Worm (Caenorhabditis elegans) whole organism, young adult: Measurements from ENCODE around the gene dlat-2.

Experiments used
- B0035.1 ChIP-seq: sonication (generic microtip); optimal IDR thresholded peaks from 2 replicates; lab custom pipeline; 2016; ENCODE audit warnings: missing genetic modification characterization, mild to moderate bottlenecking, missing compliant biosample characterization, missing genotype, missing genetic modification reagents
- B0261.1 ChIP-seq: sonication (generic microtip); optimal IDR thresholded peaks from 2 replicates; lab custom pipeline; 2016; ENCODE audit warnings: mild to moderate bottlenecking, missing genetic modification characterization, moderate library complexity, missing compliant biosample characterization
- B0336.3 ChIP-seq: fragments of 200-800 bp; sonication (Bioruptor generic); IDR thresholded peaks from 2 replicates; pipeline ENCODE4 v1.3.6; 2022; ENCODE audit warnings: missing genetic modification characterization, missing compliant biosample characterization
- D2030.7 ChIP-seq: fragments of 200-800 bp; sonication (Bioruptor generic); IDR thresholded peaks from 2 replicates; pipeline ENCODE4 v1.3.6; 2022; ENCODE audit warnings: missing genetic modification reagents, missing genetic modification characterization, missing compliant biosample characterization
- F33H1.4 ChIP-seq: fragments of 200-800 bp; sonication (Bioruptor generic); IDR thresholded peaks from 2 replicates; pipeline ENCODE4 v1.3.6; 2022; ENCODE audit warnings: missing genetic modification reagents, missing genetic modification characterization, missing compliant biosample characterization
- F37B4.10 ChIP-seq: fragments of 200-800 bp; sonication (Bioruptor generic); IDR thresholded peaks from 2 replicates; pipeline ENCODE4 v1.3.6; 2022; ENCODE audit warnings: missing genetic modification characterization, missing compliant biosample characterization
- F39B2.1 ChIP-seq: fragments of 200-800 bp; sonication (Bioruptor generic); IDR thresholded peaks from 2 replicates; pipeline ENCODE4 v1.3.6; 2022; ENCODE audit warnings: missing genetic modification reagents, missing genetic modification characterization, missing compliant biosample characterization
- F55B11.4 ChIP-seq: sonication (generic microtip); optimal IDR thresholded peaks from 2 replicates; lab custom pipeline; 2016; ENCODE audit warnings: missing compliant biosample characterization, missing genetic modification characterization, borderline replicate concordance; ENCODE audit not compliant: insufficient read depth
- F57A8.1 ChIP-seq: fragments of 200-800 bp; sonication (Bioruptor generic); optimal IDR thresholded peaks from 2 replicates; lab custom pipeline; 2018; ENCODE audit warnings: mild to moderate bottlenecking, missing genetic modification characterization, moderate library complexity, missing compliant biosample characterization
- F57C9.4 ChIP-seq: sonication (generic microtip); optimal IDR thresholded peaks from 2 replicates; lab custom pipeline; 2017; ENCODE audit warnings: mild to moderate bottlenecking, missing genetic modification characterization, missing compliant biosample characterization
- Y53F4B.3 ChIP-seq: fragments of 200-800 bp; sonication (Bioruptor generic); IDR thresholded peaks from 2 replicates; pipeline ENCODE4 v1.3.6; 2022; ENCODE audit warnings: missing genetic modification reagents, missing genetic modification characterization, missing compliant biosample characterization
- Y56A3A.18 ChIP-seq: fragments of 200-800 bp; sonication (Bioruptor generic); IDR thresholded peaks from 2 replicates; pipeline ENCODE4 v1.3.6; 2022; ENCODE audit warnings: missing genetic modification reagents, missing genetic modification characterization, missing compliant biosample characterization
- akir-1 ChIP-seq: fragments of 200-800 bp; sonication (Bioruptor generic); optimal IDR thresholded peaks from 2 replicates; lab custom pipeline; 2018; ENCODE audit warnings: mild to moderate bottlenecking, missing genetic modification characterization, moderate library complexity, missing compliant biosample characterization
- aptf-3 ChIP-seq: fragments of 200-800 bp; sonication (Bioruptor generic); IDR thresholded peaks from 2 replicates; pipeline ENCODE4 v1.3.6; 2022; ENCODE audit warnings: missing genetic modification characterization, missing compliant biosample characterization
- atf-7 ChIP-seq: sonication (generic microtip); optimal IDR thresholded peaks from 2 replicates; lab custom pipeline; 2017; ENCODE audit warnings: mild to moderate bottlenecking, missing genetic modification characterization, missing compliant biosample characterization
- attf-3 ChIP-seq: fragments of 200-800 bp; sonication (Bioruptor generic); conservative IDR thresholded peaks from 2 replicates; pipeline ENCODE4 v1.3.6; 2022; ENCODE audit warnings: missing genetic modification reagents, missing genetic modification characterization, missing compliant biosample characterization
- bed-2 ChIP-seq: fragments of 200-800 bp; sonication (Bioruptor generic); IDR thresholded peaks from 2 replicates; pipeline ENCODE4 v1.3.6; 2022; ENCODE audit warnings: missing genetic modification reagents, missing genetic modification characterization, missing compliant biosample characterization
- ccch-3 ChIP-seq: fragments of 200-800 bp; sonication (Bioruptor generic); optimal IDR thresholded peaks from 2 replicates; lab custom pipeline; 2018; ENCODE audit warnings: mild to moderate bottlenecking, missing genetic modification characterization, missing compliant biosample characterization
- cebp-1 ChIP-seq, 2 experiments: fragments of 200-800 bp in 1 of 2; sonication (Bioruptor generic) in 1 of 2; sonication (generic microtip) in 1 of 2; IDR thresholded peaks in 1 of 2; optimal IDR thresholded peaks in 1 of 2; 2 replicates each; pipeline versions ENCODE4 v1.3.6 to Lab custom; 2017 to 2022; ENCODE audit warnings: missing compliant biosample characterization in 2 of 2, missing genetic modification characterization in 2 of 2, mild to moderate bottlenecking in 1 of 2, missing genetic modification reagents in 1 of 2, moderate library complexity in 1 of 2
- ceh-27 ChIP-seq: fragments of 200-800 bp; sonication (Bioruptor generic); optimal IDR thresholded peaks from 2 replicates; lab custom pipeline; 2018; ENCODE audit warnings: mild to moderate bottlenecking, missing genetic modification characterization, moderate library complexity, missing compliant biosample characterization
- ceh-58 ChIP-seq: fragments of 200-800 bp; sonication (Bioruptor generic); IDR thresholded peaks from 2 replicates; pipeline ENCODE4 v1.3.6; 2022; ENCODE audit warnings: missing genetic modification characterization, missing compliant biosample characterization
- ceh-91 ChIP-seq: fragments of 200-800 bp; sonication (Bioruptor generic); IDR thresholded peaks from 2 replicates; pipeline ENCODE4 v1.3.6; 2022; ENCODE audit warnings: missing genetic modification reagents, missing genetic modification characterization, missing compliant biosample characterization
- efl-1 ChIP-seq: fragments of 150-350 bp; optimal IDR thresholded peaks from 2 replicates; lab custom pipeline; 2014; ENCODE audit warnings: missing biosample characterization, missing genetic modification reagents, missing genetic modification characterization
- ets-4 ChIP-seq: fragments of 200-800 bp; sonication (Bioruptor generic); optimal IDR thresholded peaks from 2 replicates; lab custom pipeline; 2018; ENCODE audit warnings: mild to moderate bottlenecking, missing genetic modification characterization, missing compliant biosample characterization
- hmg-1.2 ChIP-seq: fragments of 200-800 bp; sonication (Bioruptor generic); IDR thresholded peaks from 2 replicates; pipeline ENCODE4 v1.3.6; 2022; ENCODE audit warnings: missing genetic modification reagents, missing genetic modification characterization, missing compliant biosample characterization
- let-607 ChIP-seq, 2 experiments: fragments of 200-800 bp in 1 of 2; sonication (Bioruptor generic) in 1 of 2; sonication (generic microtip) in 1 of 2; optimal IDR thresholded peaks; 2 replicates each; lab custom pipeline; 2016 to 2018; ENCODE audit warnings: mild to moderate bottlenecking in 2 of 2, missing compliant biosample characterization in 2 of 2, missing genetic modification characterization in 2 of 2, moderate library complexity in 2 of 2, missing genotype in 1 of 2
- lin-26 ChIP-seq: fragments of 200-800 bp; sonication (Bioruptor generic); IDR thresholded peaks from 2 replicates; pipeline ENCODE4 v1.3.6; 2022; ENCODE audit warnings: missing genetic modification reagents, missing genetic modification characterization, missing compliant biosample characterization
- lin-40 ChIP-seq: sonication (generic microtip); optimal IDR thresholded peaks from 2 replicates; lab custom pipeline; 2016; ENCODE audit warnings: missing genetic modification characterization, mild to moderate bottlenecking, missing compliant biosample characterization, missing genotype, missing genetic modification reagents
- lin-54 ChIP-seq: fragments of 200-800 bp; sonication (Bioruptor generic); optimal IDR thresholded peaks from 2 replicates; lab custom pipeline; 2018; ENCODE audit warnings: mild to moderate bottlenecking, missing genetic modification characterization, missing compliant biosample characterization
- mcd-1 ChIP-seq: fragments of 200-800 bp; sonication (Bioruptor generic); IDR thresholded peaks from 2 replicates; pipeline ENCODE4 v1.3.6; 2022; ENCODE audit warnings: missing genetic modification reagents, missing genetic modification characterization, missing compliant biosample characterization
- mxl-1 ChIP-seq: sonication (generic microtip); optimal IDR thresholded peaks from 2 replicates; lab custom pipeline; 2016; ENCODE audit warnings: missing genetic modification characterization, missing compliant biosample characterization
- nfya-1 ChIP-seq: sonication (generic microtip); optimal IDR thresholded peaks from 2 replicates; lab custom pipeline; 2017; ENCODE audit warnings: antibody characterized with exemption, missing compliant biosample characterization, missing genetic modification characterization, borderline replicate concordance; ENCODE audit not compliant: insufficient read depth
- nfya-2 ChIP-seq: fragments of 200-800 bp; sonication (Bioruptor generic); IDR thresholded peaks from 2 replicates; pipeline ENCODE4 v1.3.6; 2022; ENCODE audit warnings: missing genetic modification reagents, missing genetic modification characterization, missing compliant biosample characterization
- pbrm-1 ChIP-seq: fragments of 200-800 bp; sonication (Bioruptor generic); IDR thresholded peaks from 2 replicates; pipeline ENCODE4 v1.3.6; 2022; ENCODE audit warnings: missing genetic modification reagents, missing genetic modification characterization, missing compliant biosample characterization
- tlf-1 ChIP-seq: fragments of 200-800 bp; sonication (Bioruptor generic); optimal IDR thresholded peaks from 2 replicates; lab custom pipeline; 2018; ENCODE audit warnings: mild to moderate bottlenecking, missing genetic modification characterization, missing compliant biosample characterization
- xnd-1 ChIP-seq: sonication (generic microtip); optimal IDR thresholded peaks from 2 replicates; lab custom pipeline; 2016; ENCODE audit warnings: missing genotype, missing genetic modification reagents, missing genetic modification characterization, missing compliant biosample characterization
- zfh-2 ChIP-seq: fragments of 200-800 bp; sonication (Bioruptor generic); conservative IDR thresholded peaks from 2 replicates; pipeline ENCODE4 v1.3.6; 2022; ENCODE audit warnings: missing genetic modification reagents, missing genetic modification characterization, missing compliant biosample characterization
- ztf-18 ChIP-seq: sonication (generic microtip); optimal IDR thresholded peaks from 2 replicates; lab custom pipeline; 2016; ENCODE audit warnings: missing genotype, mild to moderate bottlenecking, missing genetic modification characterization, missing compliant biosample characterization
- ztf-22 ChIP-seq: fragments of 200-800 bp; sonication (Bioruptor generic); optimal IDR thresholded peaks from 2 replicates; lab custom pipeline; 2018; ENCODE audit warnings: mild to moderate bottlenecking, missing genetic modification characterization, moderate library complexity, missing compliant biosample characterization
- ztf-25 ChIP-seq: fragments of 200-800 bp; sonication (Bioruptor generic); IDR thresholded peaks from 2 replicates; pipeline ENCODE4 v1.3.6; 2022; ENCODE audit warnings: missing genetic modification reagents, missing genetic modification characterization, missing compliant biosample characterization

Gene dlat-2

ce11 chrIV:17361143-17361542 lies 19.3 kb upstream of the dlat-2 start, which contains the start of gene clec-202:
Gene clec-202, plus strand, starts transcription at chrIV:17361443.
- TF ChIP-seq F39B2.1 (GFP tag; lab: Robert Waterston, UW) (no peak), lin-54 (GFP tag; lab: Kevin White, UChicago) (no peak), F55B11.4 (no peak), attf-3 (no peak), ztf-25 (GFP tag; lab: Robert Waterston, UW) (no peak), ceh-27 (no peak), tlf-1 (GFP tag; lab: Kevin White, UChicago) (no peak), lin-40 (tag; lab: Kevin White, UChicago) (no peak), ztf-18 (no peak), akir-1 (GFP tag; lab: Kevin White, UChicago) (no peak), ztf-22 (GFP tag; lab: Kevin White, UChicago) (no peak), aptf-3 (GFP tag; lab: Robert Waterston, UW) (no peak)
- TF ChIP-seq, all 124 proteins: peak for 0

- TF ChIP-seq F33H1.4 (GFP tag; lab: Robert Waterston, UW) (no peak), mcd-1 (no peak), ceh-91 (GFP tag; lab: Robert Waterston, UW) (no peak), ccch-3 (GFP tag; lab: Kevin White, UChicago) (no peak), D2030.7 (GFP tag; lab: Robert Waterston, UW) (no peak), F55B11.4 (no peak), F57A8.1 (GFP tag; lab: Kevin White, UChicago) (no peak), efl-1 (GFP tag; lab: Kevin White, UChicago) (no peak), F37B4.10 (GFP tag; lab: Robert Waterston, UW) (no peak), ztf-18 (no peak), Y53F4B.3 (GFP tag; lab: Robert Waterston, UW) (no peak), mxl-1 (no peak), aptf-3 (GFP tag; lab: Robert Waterston, UW) (no peak), let-607 (tag; optimal IDR thresholded peaks at IDR 0.05; lab: Kevin White, UChicago) (no peak), Y56A3A.18 (GFP tag; lab: Robert Waterston, UW) (no peak)
Observed at ce11 chrIV:17367294-17367693, 13.1 kb upstream of the dlat-2 start, which contains the start of gene zipt-17. Gene zipt-17, minus strand, starts transcription at chrIV:17367394.

DNA sequence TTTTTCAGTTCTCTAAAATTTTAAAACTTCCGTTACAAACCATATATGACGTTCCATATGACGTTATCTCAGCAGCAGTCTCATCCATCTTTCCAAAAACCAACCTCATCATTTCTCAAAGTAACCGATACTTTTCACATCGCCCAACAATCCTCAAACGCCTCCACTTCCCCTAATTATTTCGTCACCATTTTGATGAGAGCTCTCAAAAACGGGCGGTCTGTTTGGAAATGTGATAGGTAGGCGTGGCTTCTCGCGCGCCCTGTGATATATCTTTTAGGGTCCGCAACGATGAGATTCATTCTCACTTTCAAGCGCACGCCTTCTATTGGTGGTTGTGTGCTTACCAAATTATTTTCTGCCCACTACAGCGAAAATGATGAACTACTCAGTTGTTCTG lies 12.1 kb upstream of the dlat-2 start, which contains the start of gene trh-1:
Gene trh-1 (plus strand): TSS at position 301 of the 400 bp plus-strand sequence.
- TF ChIP-seq xnd-1 (no peak), nfya-1 (no peak), nfya-2 (GFP tag; lab: Robert Waterston, UW) (no peak), cebp-1 (GFP tag; IDR thresholded peaks at IDR 0.05; lab: Robert Waterston, UW) (no peak), cebp-1 (tag; optimal IDR thresholded peaks at IDR 0.05; lab: Kevin White, UChicago) (no peak), lin-26 (no peak), atf-7 (no peak), B0336.3 (GFP tag; lab: Robert Waterston, UW) (no peak), F57C9.4 (tag; lab: Kevin White, UChicago) (no peak), ets-4 (GFP tag; lab: Kevin White, UChicago) (no peak), pbrm-1 (GFP tag; lab: Robert Waterston, UW) (no peak), hmg-1.2 (GFP tag; lab: Robert Waterston, UW) (no peak), B0261.1 (tag; lab: Kevin White, UChicago) (no peak), ceh-58 (GFP tag; lab: Robert Waterston, UW) (no peak), bed-2 (GFP tag; lab: Robert Waterston, UW) (no peak), B0035.1 (tag; lab: Kevin White, UChicago) (no peak), zfh-2 (GFP tag; lab: Robert Waterston, UW) (no peak), lin-54 (GFP tag; lab: Kevin White, UChicago) (no peak), F57A8.1 (GFP tag; lab: Kevin White, UChicago) (no peak)
